Worm (Caenorhabditis elegans) whole organism, L1 larva: ENCODE results near the gene dph-3.

Source experiments
- aha-1 ChIP-seq: fragments of 150-350 bp; optimal IDR thresholded peaks from 2 replicates; lab custom pipeline; 2014; ENCODE audit warnings: missing biosample characterization, missing genetic modification characterization
- aly-2 ChIP-seq: fragments of 150-350 bp; optimal IDR thresholded peaks from 2 replicates; lab custom pipeline; 2014; ENCODE audit warnings: missing biosample characterization, missing genetic modification characterization
- ama-1 ChIP-seq: fragments of 150-350 bp; optimal IDR thresholded peaks from 2 replicates; lab custom pipeline; 2014
- blmp-1 ChIP-seq: fragments of 150-350 bp; optimal IDR thresholded peaks from 2 replicates; lab custom pipeline; 2014; ENCODE audit warnings: missing biosample characterization, missing genetic modification characterization
- ceh-63 ChIP-seq: fragments of 200-800 bp; sonication (Bioruptor generic); optimal IDR thresholded peaks from 2 replicates; lab custom pipeline; 2018; ENCODE audit warnings: mild to moderate bottlenecking, missing genetic modification characterization, missing compliant biosample characterization
- ceh-8 ChIP-seq: fragments of 200-800 bp; sonication (Bioruptor generic); optimal IDR thresholded peaks from 2 replicates; lab custom pipeline; 2018; ENCODE audit warnings: mild to moderate bottlenecking, missing genetic modification characterization, moderate library complexity, missing compliant biosample characterization
- ceh-88 ChIP-seq: fragments of 200-800 bp; sonication (Bioruptor generic); IDR thresholded peaks from 2 replicates; pipeline ENCODE4 v1.3.6; 2022; ENCODE audit warnings: missing genetic modification characterization, missing compliant biosample characterization
- dpl-1 ChIP-seq, 3 experiments: fragments of 150-350 bp in 2 of 3; sonication (generic microtip) in 1 of 3; optimal IDR thresholded peaks; 2 replicates each; lab custom pipeline; 2014 to 2017; ENCODE audit warnings: missing biosample characterization in 3 of 3, missing genetic modification characterization in 3 of 3, missing genetic modification reagents in 3 of 3
- efl-1 ChIP-seq, 4 experiments: fragments of 150-350 bp; optimal IDR thresholded peaks in 3 of 4; peaks in 1 of 4; 1 replicate in 1 of 4; 2 replicates in 3 of 4; lab custom pipeline; 2014; ENCODE audit warnings: missing biosample characterization in 2 of 4, missing genetic modification characterization in 2 of 4, missing genetic modification reagents in 2 of 4
- egl-13 ChIP-seq: sonication (generic microtip); optimal IDR thresholded peaks from 2 replicates; lab custom pipeline; 2016; ENCODE audit warnings: missing genotype, missing genetic modification reagents, missing genetic modification characterization, missing compliant biosample characterization
- egl-27 ChIP-seq, 2 experiments: fragments of 150-350 bp in 1 of 2; sonication (generic microtip); optimal IDR thresholded peaks; 3 replicates each; lab custom pipeline; 2017 to 2018; ENCODE audit warnings: missing biosample characterization in 2 of 2, missing genetic modification characterization in 2 of 2, missing genetic modification reagents in 2 of 2
- elt-2 ChIP-seq: sonication (generic microtip); optimal IDR thresholded peaks from 2 replicates; lab custom pipeline; 2016; ENCODE audit warnings: missing genetic modification characterization, mild to moderate bottlenecking, inconsistent platforms, missing compliant biosample characterization, missing genetic modification reagents
- elt-3 ChIP-seq, 6 experiments: fragments of 150-350 bp in 1 of 6; sonication (generic microtip); optimal IDR thresholded peaks; 2 replicates each; lab custom pipeline; 2017 to 2018; ENCODE audit warnings: missing biosample characterization in 6 of 6, missing genetic modification characterization in 6 of 6, inconsistent platforms in 1 of 6
- ets-5 ChIP-seq: fragments of 200-800 bp; sonication (Bioruptor generic); IDR thresholded peaks from 2 replicates; pipeline ENCODE4 v1.3.6; 2022; ENCODE audit warnings: missing genetic modification characterization, missing compliant biosample characterization
- fos-1 ChIP-seq: fragments of 150-350 bp; optimal IDR thresholded peaks from 2 replicates; lab custom pipeline; 2014; ENCODE audit warnings: missing biosample characterization, missing genetic modification characterization
- grh-1 ChIP-seq: fragments of 200-800 bp; sonication (Bioruptor generic); IDR thresholded peaks from 2 replicates; pipeline ENCODE4 v1.3.6; 2022; ENCODE audit warnings: missing genetic modification reagents, missing genetic modification characterization, missing compliant biosample characterization
- hlh-4 ChIP-seq: sonication (generic microtip); optimal IDR thresholded peaks from 2 replicates; lab custom pipeline; 2016; ENCODE audit warnings: mild to moderate bottlenecking, missing genetic modification characterization, missing compliant biosample characterization
- irx-1 ChIP-seq: sonication (generic microtip); optimal IDR thresholded peaks from 2 replicates; lab custom pipeline; 2016; ENCODE audit warnings: missing genetic modification characterization, missing compliant biosample characterization
- jun-1 ChIP-seq: fragments of 150-350 bp; optimal IDR thresholded peaks from 2 replicates; lab custom pipeline; 2014; ENCODE audit warnings: missing biosample characterization, missing genetic modification reagents, missing genetic modification characterization
- lin-39 ChIP-seq: fragments of 150-350 bp; optimal IDR thresholded peaks from 2 replicates; lab custom pipeline; 2014; ENCODE audit warnings: missing biosample characterization, missing genetic modification reagents, missing genetic modification characterization
- lir-3 ChIP-seq: sonication (generic microtip); optimal IDR thresholded peaks from 2 replicates; lab custom pipeline; 2016; ENCODE audit warnings: mild to moderate bottlenecking, missing genetic modification characterization, moderate library complexity, missing compliant biosample characterization; ENCODE audit not compliant: poor library complexity
- mab-9 ChIP-seq: fragments of 200-800 bp; sonication (Bioruptor generic); IDR thresholded peaks from 2 replicates; pipeline ENCODE4 v1.3.6; 2022; ENCODE audit warnings: missing genetic modification reagents, missing genetic modification characterization, missing compliant biosample characterization
- mdl-1 ChIP-seq, 2 experiments: fragments of 150-350 bp; optimal IDR thresholded peaks; 2 replicates each; lab custom pipeline; 2014 to 2017; ENCODE audit warnings: missing biosample characterization in 2 of 2, missing genetic modification characterization in 2 of 2, inconsistent platforms in 1 of 2
- nhr-19 ChIP-seq: fragments of 200-800 bp; sonication (Bioruptor generic); conservative IDR thresholded peaks from 2 replicates; pipeline ENCODE4 v1.3.6; 2022; ENCODE audit warnings: missing genetic modification characterization, missing compliant biosample characterization
- nhr-20 ChIP-seq: sonication (generic microtip); optimal IDR thresholded peaks from 2 replicates; lab custom pipeline; 2016; ENCODE audit warnings: mild to moderate bottlenecking, missing genetic modification characterization, missing compliant biosample characterization
- nhr-71 ChIP-seq: sonication (generic microtip); optimal IDR thresholded peaks from 2 replicates; lab custom pipeline; 2016; ENCODE audit warnings: mild to moderate bottlenecking, missing genetic modification characterization, moderate library complexity, missing compliant biosample characterization
- nhr-76 ChIP-seq: sonication (generic microtip); optimal IDR thresholded peaks from 2 replicates; lab custom pipeline; 2017; ENCODE audit warnings: missing biosample characterization, missing genetic modification characterization
- nhr-84 ChIP-seq: sonication (generic microtip); optimal IDR thresholded peaks from 2 replicates; lab custom pipeline; 2017; ENCODE audit warnings: missing biosample characterization, missing genetic modification characterization
- nhr-85 ChIP-seq: sonication (generic microtip); peaks from one replicate; lab custom pipeline; 2016; ENCODE audit warnings: missing genetic modification characterization, inconsistent platforms, missing compliant biosample characterization
- nhr-90 ChIP-seq: sonication (generic microtip); optimal IDR thresholded peaks from 2 replicates; lab custom pipeline; 2016; ENCODE audit warnings: mild to moderate bottlenecking, missing genetic modification characterization, missing compliant biosample characterization; ENCODE audit not compliant: poor library complexity
- pag-3 ChIP-seq: sonication (generic microtip); optimal IDR thresholded peaks from 2 replicates; lab custom pipeline; 2017; ENCODE audit warnings: missing genetic modification characterization, mild to moderate bottlenecking, missing compliant biosample characterization, antibody characterized with exemption, borderline replicate concordance; ENCODE audit not compliant: insufficient read depth
- pqm-1 ChIP-seq: sonication (generic microtip); optimal IDR thresholded peaks from 3 replicates; lab custom pipeline; 2017; ENCODE audit warnings: missing biosample characterization, missing genetic modification characterization
- skn-1 ChIP-seq: fragments of 150-350 bp; optimal IDR thresholded peaks from 2 replicates; lab custom pipeline; 2014; ENCODE audit warnings: missing biosample characterization, missing genetic modification characterization
- snu-23 ChIP-seq: sonication (generic microtip); optimal IDR thresholded peaks from 2 replicates; lab custom pipeline; 2016; ENCODE audit warnings: missing genetic modification characterization, missing compliant biosample characterization
- sox-4 ChIP-seq: sonication (generic microtip); optimal IDR thresholded peaks from 2 replicates; lab custom pipeline; 2016; ENCODE audit warnings: missing genetic modification characterization, missing compliant biosample characterization
- swsn-7 ChIP-seq: sonication (generic microtip); optimal IDR thresholded peaks from 2 replicates; lab custom pipeline; 2016; ENCODE audit warnings: missing genetic modification characterization, missing compliant biosample characterization
- tlp-1 ChIP-seq: fragments of 150-350 bp; optimal IDR thresholded peaks from 2 replicates; lab custom pipeline; 2014; ENCODE audit warnings: missing biosample characterization, missing genetic modification characterization
- unc-130 ChIP-seq: fragments of 150-350 bp; optimal IDR thresholded peaks from 2 replicates; lab custom pipeline; 2017; ENCODE audit warnings: missing biosample characterization, missing genetic modification characterization, inconsistent platforms
- unc-86 ChIP-seq: sonication (generic microtip); optimal IDR thresholded peaks from 2 replicates; lab custom pipeline; 2016; ENCODE audit warnings: missing genetic modification characterization, missing compliant biosample characterization
- unc-98 ChIP-seq: fragments of 200-800 bp; sonication (Bioruptor generic); IDR thresholded peaks from 2 replicates; pipeline ENCODE4 v1.3.6; 2022; ENCODE audit warnings: missing genetic modification characterization, missing compliant biosample characterization
- ztf-4 ChIP-seq: fragments of 150-350 bp; optimal IDR thresholded peaks from 2 replicates; lab custom pipeline; 2014; ENCODE audit warnings: missing biosample characterization, missing genetic modification characterization

Gene dph-3

DNA sequence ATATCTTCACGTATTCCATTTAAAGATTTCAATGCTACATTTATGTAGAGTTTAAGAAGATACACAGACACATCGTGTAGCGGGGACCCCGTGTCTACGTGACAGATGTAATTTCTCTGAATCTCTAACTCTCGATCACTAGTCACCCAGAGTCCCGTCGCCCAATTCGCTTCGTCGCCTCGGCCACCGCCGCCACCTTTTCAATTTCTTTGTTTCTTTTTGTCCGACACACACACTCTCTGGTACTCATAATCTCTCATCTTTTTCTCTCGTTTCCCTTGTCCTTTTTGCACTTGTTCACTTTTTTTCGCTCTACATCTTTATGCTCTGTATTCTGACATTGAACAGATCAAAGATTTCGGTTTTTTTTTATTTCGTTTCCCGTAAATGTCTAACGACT lies 11.4 kb downstream of the dph-3 start (continued):
- TF ChIP-seq grh-1 (GFP tag; lab: Robert Waterston, UW) (no peak), egl-13 (no peak), nhr-71 (tag; lab: Kevin White, UChicago) (peak; percentile 90), tlp-1 (no peak), ceh-63 (GFP tag; lab: Kevin White, UChicago) (no peak), nhr-85 (tag; lab: Kevin White, UChicago) (peak; percentile 92), jun-1 (tag; lab: Kevin White, UChicago) (peak; percentile 78), elt-2 (peak; percentile 46), dpl-1 (GFP tag; optimal IDR thresholded peaks at IDR 0.05; lab: Kevin White, UChicago) (peak in 2 of 3 experiments; percentile 0 to 40), unc-130 (tag; lab: Kevin White, UChicago) (peak; percentile 73), aha-1 (tag; lab: Kevin White, UChicago) (peak; percentile 24), unc-86 (tag; lab: Kevin White, UChicago) (peak; percentile 63), nhr-19 (peak; percentile 61), sox-4 (tag; lab: Kevin White, UChicago) (no peak), aly-2 (tag; lab: Kevin White, UChicago) (peak; percentile 32), blmp-1 (tag; lab: Kevin White, UChicago) (peak; percentile 87), ztf-4 (tag; lab: Kevin White, UChicago) (peak; percentile 41), mab-9 (GFP tag; lab: Robert Waterston, UW) (no peak), hlh-4 (tag; lab: Kevin White, UChicago) (no peak), nhr-76 (tag; lab: Kevin White, UChicago) (no peak), pqm-1 (tag; lab: Kevin White, UChicago) (no peak), irx-1 (tag; lab: Kevin White, UChicago) (peak; percentile 4), ceh-8 (no peak), mdl-1 (tag; optimal IDR thresholded peaks at IDR 0.05; lab: Kevin White, UChicago) (peak in 1 of 2 experiments; percentile 72), egl-27 (tag; optimal IDR thresholded peaks at IDR 0.05; lab: Kevin White, UChicago) (peak; percentile 40 to 52), ceh-88 (no peak), unc-98 (GFP tag; lab: Robert Waterston, UW) (no peak), efl-1 (optimal IDR thresholded peaks at IDR 0.05; lab: Kevin White, UChicago) (peak; percentile 56 to 66), efl-1 (GFP tag; optimal IDR thresholded peaks at IDR 0.05 in 1 of 2; lab: Kevin White, UChicago) (peak; percentile 32 to 94), fos-1 (tag; lab: Kevin White, UChicago) (peak; percentile 68), skn-1 (tag; lab: Kevin White, UChicago) (peak; percentile 33), ama-1 (lab: Kevin White, UChicago) (no peak)

DNA sequence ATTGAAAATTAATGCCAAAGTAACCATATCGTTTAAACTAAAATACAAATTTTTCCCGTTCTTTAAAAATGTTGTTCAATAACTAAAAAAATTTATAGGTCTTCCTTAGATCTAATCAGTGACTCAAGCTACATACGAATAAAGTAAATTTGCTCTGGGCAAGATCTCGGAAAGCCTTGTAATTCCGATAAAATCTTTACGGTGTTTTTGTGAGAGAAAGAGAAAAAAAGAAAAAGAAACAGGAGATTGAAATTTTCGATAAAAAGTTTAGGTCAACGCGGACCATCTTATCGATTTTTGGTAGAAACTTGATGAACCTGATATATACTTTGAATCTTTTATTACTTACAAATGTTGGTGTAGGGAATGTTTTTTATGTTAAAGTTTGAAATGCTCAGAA lies 16.2 kb downstream of the dph-3 start:
- TF ChIP-seq elt-3 (tag; optimal IDR thresholded peaks at IDR 0.05; lab: Kevin White, UChicago): no peak
- peak; percentile 79 for TF ChIP-seq nhr-85 (tag; lab: Kevin White, UChicago)
- TF ChIP-seq, all 84 proteins: peak for 1

DNA sequence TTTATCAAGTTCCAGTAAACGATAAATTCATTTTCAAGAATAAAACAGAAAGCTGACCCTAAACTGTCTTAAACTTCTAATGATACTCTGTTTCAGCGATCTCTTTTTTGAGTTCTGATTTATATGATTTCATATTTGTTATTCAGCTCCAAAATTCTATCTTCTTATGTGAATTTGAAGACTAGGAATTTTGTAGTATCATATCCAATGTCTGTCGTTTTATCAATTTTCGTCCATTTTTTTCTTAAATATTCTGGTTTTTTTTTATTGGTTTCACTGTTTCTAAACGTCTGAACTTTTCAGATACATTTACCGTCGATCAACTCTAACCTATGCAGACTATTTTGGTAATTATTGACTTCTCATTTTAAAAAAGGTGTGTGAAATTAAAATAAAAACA lies 18.0 kb downstream of the dph-3 start, which contains the start of the genes nhr-138 and C28D4.18:
Gene nhr-138, plus strand, starts transcription at position 304 of the 400 bp plus-strand sequence.
Gene C28D4.18, plus strand, starts transcription at position 333 of the 400 bp plus-strand sequence.
- TF ChIP-seq nhr-90 (tag; lab: Kevin White, UChicago) (no peak), lir-3 (tag; lab: Kevin White, UChicago) (no peak), swsn-7 (tag; lab: Kevin White, UChicago) (no peak), lin-39 (tag; lab: Kevin White, UChicago) (no peak), aha-1 (tag; lab: Kevin White, UChicago) (no peak), nhr-84 (tag; lab: Kevin White, UChicago) (no peak), snu-23 (GFP tag; lab: Kevin White, UChicago) (no peak), nhr-20 (tag; lab: Kevin White, UChicago) (no peak), unc-130 (tag; lab: Kevin White, UChicago) (no peak), aly-2 (tag; lab: Kevin White, UChicago) (no peak), hlh-4 (tag; lab: Kevin White, UChicago) (no peak), dpl-1 (GFP tag; optimal IDR thresholded peaks at IDR 0.05; lab: Kevin White, UChicago) (no peak), pag-3 (tag; lab: Kevin White, UChicago) (no peak), ets-5 (GFP tag; lab: Robert Waterston, UW) (no peak), ceh-88 (no peak)
- TF ChIP-seq, all 84 proteins: peak for 0
